Worm (Caenorhabditis elegans): ENCODE measurements around the gene T05E12.8.

DNA sequence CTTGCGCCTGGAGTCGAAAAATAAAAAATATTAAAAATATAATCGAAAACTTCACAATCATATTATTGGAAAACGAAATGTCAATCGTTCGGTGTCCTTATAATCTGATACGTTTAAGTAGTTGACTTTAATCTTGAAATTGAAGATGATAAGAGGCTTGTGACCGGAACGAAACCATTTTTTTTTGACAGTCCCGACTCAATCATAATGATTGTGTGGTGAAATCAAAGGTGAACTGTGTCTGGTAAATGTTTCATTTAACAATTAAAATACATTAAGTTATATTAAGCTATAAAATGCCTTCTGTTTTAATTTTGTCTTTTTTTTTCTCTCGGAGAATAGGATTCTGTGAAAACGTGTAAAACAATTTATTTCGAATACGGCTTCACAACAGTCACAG, 8.9 kb downstream of the T05E12.8 start, which contains the start of gene T05E12.3:
- no peak for TF ChIP-seq zag-1 (tag; optimal IDR thresholded peaks at IDR 0.05)
- no peak for TF ChIP-seq skn-1 (tag; optimal IDR thresholded peaks at IDR 0.05)
- no peak for TF ChIP-seq elt-1 (tag; optimal IDR thresholded peaks at IDR 0.05)
- TF ChIP-seq pha-4 (tag; optimal IDR thresholded peaks at IDR 0.05): no peak
